Worm (Caenorhabditis elegans) whole organism, L3 larva: ENCODE measurements around the gene Y102A11A.2.

ENCODE experiments used
- R02D3.7 ChIP-seq: fragments of 150-350 bp; optimal IDR thresholded peaks from 2 replicates; lab custom pipeline; 2014; ENCODE audit warnings: missing biosample characterization, missing genetic modification characterization
- ZK546.5 ChIP-seq: sonication (generic microtip); optimal IDR thresholded peaks from 2 replicates; lab custom pipeline; 2017; ENCODE audit warnings: missing biosample characterization, missing genetic modification characterization
- ama-1 ChIP-seq: fragments of 150-350 bp; optimal IDR thresholded peaks from 2 replicates; lab custom pipeline; 2018
- ceh-16 ChIP-seq: sonication (generic microtip); optimal IDR thresholded peaks from 2 replicates; lab custom pipeline; 2017; ENCODE audit warnings: missing biosample characterization, missing genetic modification characterization
- ceh-82 ChIP-seq: fragments of 150-350 bp; optimal IDR thresholded peaks from 2 replicates; lab custom pipeline; 2014; ENCODE audit warnings: missing biosample characterization, missing genetic modification characterization
- daf-12 ChIP-seq: fragments of 150-350 bp; optimal IDR thresholded peaks from 2 replicates; lab custom pipeline; 2014; ENCODE audit warnings: missing biosample characterization, missing genetic modification reagents, missing genetic modification characterization
- egl-5 ChIP-seq: fragments of 150-350 bp; optimal IDR thresholded peaks from 2 replicates; lab custom pipeline; 2017; ENCODE audit warnings: missing biosample characterization, missing genetic modification reagents, missing genetic modification characterization, inconsistent platforms
- elt-1 ChIP-seq: fragments of 150-350 bp; optimal IDR thresholded peaks from 2 replicates; lab custom pipeline; 2014; ENCODE audit warnings: missing biosample characterization, missing genetic modification characterization
- elt-3 ChIP-seq, 3 experiments: fragments of 150-350 bp in 1 of 3; sonication (generic microtip) in 2 of 3; optimal IDR thresholded peaks; 2 replicates in 2 of 3; 4 replicates in 1 of 3; lab custom pipeline; 2014 to 2017; ENCODE audit warnings: missing biosample characterization in 3 of 3, missing genetic modification characterization in 3 of 3
- fkh-10 ChIP-seq: sonication (generic microtip); optimal IDR thresholded peaks from 2 replicates; lab custom pipeline; 2017; ENCODE audit warnings: missing biosample characterization, missing genetic modification reagents, missing genetic modification characterization
- fos-1 ChIP-seq: fragments of 150-350 bp; optimal IDR thresholded peaks from 2 replicates; lab custom pipeline; 2014; ENCODE audit warnings: missing biosample characterization, missing genetic modification characterization
- hmg-11 ChIP-seq: sonication (generic microtip); optimal IDR thresholded peaks from 2 replicates; lab custom pipeline; 2016; ENCODE audit warnings: missing genetic modification characterization, missing compliant biosample characterization
- jun-1 ChIP-seq: fragments of 150-350 bp; optimal IDR thresholded peaks from 2 replicates; lab custom pipeline; 2014; ENCODE audit warnings: missing biosample characterization, missing genetic modification reagents, missing genetic modification characterization
- lin-15B ChIP-seq: fragments of 150-350 bp; optimal IDR thresholded peaks from 2 replicates; lab custom pipeline; 2014; ENCODE audit warnings: missing biosample characterization, missing genetic modification characterization
- lin-39 ChIP-seq: fragments of 150-350 bp; optimal IDR thresholded peaks from 2 replicates; lab custom pipeline; 2018; ENCODE audit warnings: missing biosample characterization, missing genetic modification reagents, missing genetic modification characterization
- lsy-12 ChIP-seq: sonication (generic microtip); optimal IDR thresholded peaks from 2 replicates; lab custom pipeline; 2016; ENCODE audit warnings: mild to moderate bottlenecking, missing genetic modification characterization, missing compliant biosample characterization
- nfya-1 ChIP-seq: sonication (generic microtip); optimal IDR thresholded peaks from 2 replicates; lab custom pipeline; 2017; ENCODE audit warnings: missing genetic modification characterization, mild to moderate bottlenecking, missing compliant biosample characterization, antibody characterized with exemption, moderate library complexity; ENCODE audit not compliant: insufficient read depth
- nhr-11 ChIP-seq: fragments of 150-350 bp; optimal IDR thresholded peaks from 2 replicates; lab custom pipeline; 2014; ENCODE audit warnings: missing biosample characterization, missing genetic modification characterization
- nhr-12 ChIP-seq: fragments of 150-350 bp; optimal IDR thresholded peaks from 2 replicates; lab custom pipeline; 2014; ENCODE audit warnings: missing biosample characterization, missing genetic modification characterization
- nhr-23 ChIP-seq: fragments of 150-350 bp; optimal IDR thresholded peaks from 2 replicates; lab custom pipeline; 2014; ENCODE audit warnings: missing biosample characterization, missing genetic modification reagents, missing genetic modification characterization
- nhr-237 ChIP-seq: fragments of 150-350 bp; optimal IDR thresholded peaks from 2 replicates; lab custom pipeline; 2014; ENCODE audit warnings: missing biosample characterization, missing genetic modification characterization
- nhr-25 ChIP-seq: sonication (generic microtip); optimal IDR thresholded peaks from 2 replicates; lab custom pipeline; 2017; ENCODE audit warnings: missing biosample characterization, missing genetic modification characterization
- nhr-43 ChIP-seq: sonication (generic microtip); optimal IDR thresholded peaks from 2 replicates; lab custom pipeline; 2016; ENCODE audit warnings: mild to moderate bottlenecking, missing genetic modification characterization, missing compliant biosample characterization; ENCODE audit not compliant: poor library complexity, severe bottlenecking
- nhr-67 ChIP-seq: fragments of 150-350 bp; optimal IDR thresholded peaks from 2 replicates; lab custom pipeline; 2014; ENCODE audit warnings: missing biosample characterization, missing genetic modification characterization
- pha-4 ChIP-seq: fragments of 150-350 bp; optimal IDR thresholded peaks from 2 replicates; lab custom pipeline; 2014; ENCODE audit warnings: missing biosample characterization, missing genetic modification reagents, missing genetic modification characterization
- sea-2 ChIP-seq: fragments of 150-350 bp; sonication (generic microtip); optimal IDR thresholded peaks from 4 replicates; lab custom pipeline; 2014; ENCODE audit warnings: missing biosample characterization, missing genetic modification reagents, missing genetic modification characterization
- skn-1 ChIP-seq: fragments of 150-350 bp; optimal IDR thresholded peaks from 2 replicates; lab custom pipeline; 2014; ENCODE audit warnings: missing biosample characterization, missing genetic modification characterization
- tbx-2 ChIP-seq: sonication (generic microtip); optimal IDR thresholded peaks from 2 replicates; lab custom pipeline; 2016; ENCODE audit warnings: mild to moderate bottlenecking, missing genetic modification characterization, missing compliant biosample characterization

Gene Y102A11A.2

ce11 chrX:2040877-2041276 is 14.4 kb downstream of the Y102A11A.2 start:
- TF ChIP-seq nfya-1 (tag; lab: Kevin White, UChicago) (no peak), elt-1 (tag; lab: Kevin White, UChicago) (peak; percentile 4), R02D3.7 (tag; lab: Kevin White, UChicago) (no peak)

DNA sequence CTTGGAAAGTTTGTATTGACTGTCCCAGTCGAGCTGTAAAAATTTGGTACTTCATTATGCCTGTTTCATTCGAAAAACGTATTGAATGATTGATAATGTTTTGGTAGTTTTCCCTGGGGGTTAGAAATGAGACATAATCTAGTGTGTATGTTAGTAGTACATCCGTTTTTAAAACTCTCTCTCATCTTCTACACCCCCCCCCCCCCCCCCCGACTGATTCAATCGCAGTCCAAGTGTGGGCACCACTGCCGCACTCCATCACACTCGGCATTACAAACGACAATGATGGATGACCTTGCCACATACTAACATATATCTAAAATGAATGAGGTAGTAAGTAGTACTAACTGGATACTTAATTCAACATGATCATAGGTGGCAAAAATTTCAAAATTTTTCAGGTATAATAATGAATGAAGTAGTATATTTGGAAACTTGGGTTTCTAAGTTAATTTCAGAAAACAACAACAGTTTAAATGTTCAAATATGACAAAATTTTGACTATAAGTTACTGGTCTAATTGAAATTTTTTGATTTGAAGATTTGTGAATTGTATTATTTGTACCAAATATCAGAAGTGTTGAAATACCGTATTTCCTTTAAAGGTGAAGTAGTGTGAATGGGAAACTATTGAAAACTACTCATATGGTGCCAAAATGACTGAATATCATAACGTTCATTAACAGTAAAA is 15.2 kb downstream of the Y102A11A.2 start:
- TF ChIP-seq elt-1 (tag; lab: Kevin White, UChicago) = peak; percentile 33
- TF ChIP-seq elt-3 (tag; optimal IDR thresholded peaks at IDR 0.05; lab: Kevin White, UChicago) = no peak
- TF ChIP-seq, all 47 proteins: peak for 1

DNA sequence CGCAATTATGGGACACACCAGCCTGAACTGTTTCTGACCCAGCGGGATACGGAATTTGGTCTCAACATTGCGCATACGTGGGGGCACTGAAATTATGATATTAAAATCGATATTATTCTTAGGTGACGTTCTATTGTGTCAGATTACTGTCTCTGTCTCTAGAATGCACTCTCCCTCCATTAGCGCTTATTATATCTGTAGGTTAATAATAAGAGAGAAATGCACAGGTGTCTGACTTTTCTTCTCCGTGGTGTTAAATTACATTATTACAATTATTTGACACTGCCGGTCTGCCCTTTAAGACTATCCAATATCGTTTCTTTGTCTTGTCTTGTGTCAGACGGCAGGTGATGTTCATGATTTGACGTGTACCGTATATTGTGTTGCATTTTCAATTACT is 16.2 kb downstream of the Y102A11A.2 start:
- TF ChIP-seq nhr-25 (tag; lab: Kevin White, UChicago) (no peak), nhr-43 (tag; lab: Kevin White, UChicago) (no peak), R02D3.7 (tag; lab: Kevin White, UChicago) (no peak), daf-12 (tag; lab: Kevin White, UChicago) (no peak), elt-3 (tag; optimal IDR thresholded peaks at IDR 0.05; lab: Kevin White, UChicago) (no peak), jun-1 (tag; lab: Kevin White, UChicago) (no peak), fos-1 (tag; lab: Kevin White, UChicago) (no peak), nhr-11 (tag; lab: Kevin White, UChicago) (no peak), hmg-11 (tag; lab: Kevin White, UChicago) (no peak), nfya-1 (tag; lab: Kevin White, UChicago) (no peak), tbx-2 (tag; lab: Kevin White, UChicago) (no peak), lin-39 (no peak), lsy-12 (no peak)

ce11 chrX:2043224-2043623 is 16.8 kb downstream of the Y102A11A.2 start:
- TF ChIP-seq nhr-43 (tag; lab: Kevin White, UChicago) (no peak), lin-15B (tag; lab: Kevin White, UChicago) (no peak), pha-4 (tag; lab: Kevin White, UChicago) (peak; percentile 50)

DNA sequence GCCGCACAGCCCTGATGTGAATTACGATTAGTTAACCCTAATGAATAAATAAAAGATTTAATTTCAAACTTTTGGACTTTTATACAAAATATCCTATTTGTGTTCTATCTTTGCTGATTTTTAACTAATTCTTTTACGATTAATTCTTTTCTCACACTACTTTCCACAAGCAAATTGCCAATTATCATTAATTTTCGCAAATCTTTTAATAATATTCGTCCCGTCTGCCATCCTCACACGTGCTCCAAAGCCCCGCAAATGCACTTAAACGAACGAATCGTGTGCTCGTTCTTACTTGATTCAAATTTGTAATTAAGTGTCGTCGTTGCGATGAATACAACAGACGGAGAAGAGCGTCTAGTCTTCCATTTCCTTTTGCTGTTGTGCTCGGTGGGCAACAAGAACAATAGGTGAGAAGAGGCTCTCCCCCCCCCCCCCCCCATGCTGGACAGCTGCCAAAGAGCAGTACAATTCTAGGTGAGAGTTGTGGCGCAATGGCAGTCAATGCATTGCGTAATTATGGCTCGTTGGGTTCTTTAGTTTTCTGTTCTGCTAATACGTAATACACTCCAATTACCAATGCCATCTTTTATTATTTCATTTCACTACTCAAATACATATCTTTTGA is 18.2 kb downstream of the Y102A11A.2 start:
- TF ChIP-seq nhr-12 (tag; lab: Kevin White, UChicago) (no peak), nhr-25 (tag; lab: Kevin White, UChicago) (no peak), elt-3 (tag; optimal IDR thresholded peaks at IDR 0.05; lab: Kevin White, UChicago) (no peak), lin-15B (tag; lab: Kevin White, UChicago) (no peak), nfya-1 (tag; lab: Kevin White, UChicago) (no peak), nhr-237 (no peak), ZK546.5 (tag; lab: Kevin White, UChicago) (no peak), egl-5 (tag; lab: Kevin White, UChicago) (no peak), ceh-82 (tag; lab: Kevin White, UChicago) (no peak), nhr-43 (tag; lab: Kevin White, UChicago) (no peak), nhr-23 (tag; lab: Kevin White, UChicago) (no peak), tbx-2 (tag; lab: Kevin White, UChicago) (no peak), skn-1 (tag; lab: Kevin White, UChicago) (no peak), fkh-10 (no peak), R02D3.7 (tag; lab: Kevin White, UChicago) (no peak), ama-1 (no peak), ceh-16 (tag; lab: Kevin White, UChicago) (no peak)

DNA sequence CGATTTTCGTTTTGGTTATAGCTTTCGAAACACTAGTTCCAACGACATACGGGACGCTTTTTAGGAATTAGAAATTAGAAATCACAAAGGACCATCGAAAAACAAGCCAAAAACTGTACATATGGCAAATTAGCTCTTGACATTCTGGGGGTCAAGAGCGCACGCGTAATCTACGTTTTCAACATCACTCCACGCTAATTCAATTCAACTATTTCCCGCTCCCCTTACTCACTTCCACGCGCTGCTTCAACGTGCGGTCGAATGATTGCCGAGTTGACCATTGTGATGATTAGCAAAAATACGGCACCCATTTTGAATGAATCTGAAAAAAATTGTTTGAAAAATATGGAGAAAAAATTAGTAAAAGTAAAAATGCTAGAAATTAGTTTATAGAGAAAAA is 19.2 kb downstream of the Y102A11A.2 start:
- TF ChIP-seq sea-2 (GFP tag; lab: Kevin White, UChicago) = no peak
- no peak for TF ChIP-seq lsy-12
- TF ChIP-seq nhr-67 = no peak
- no peak for TF ChIP-seq ama-1
